Worm (Caenorhabditis elegans) whole organism, late embryonic: ENCODE measurements around the gene F10C1.23.

Experiments used
- F13H6.1 ChIP-seq: sonication (generic microtip); optimal IDR thresholded peaks from 2 replicates; lab custom pipeline; 2016; ENCODE audit warnings: missing genetic modification characterization, missing compliant biosample characterization
- K09A11.1 ChIP-seq: sonication (generic microtip); optimal IDR thresholded peaks from 2 replicates; lab custom pipeline; 2017; ENCODE audit warnings: antibody characterized with exemption, mild to moderate bottlenecking, missing genetic modification characterization, missing compliant biosample characterization; ENCODE audit not compliant: insufficient read depth
- T23F11.4 ChIP-seq: fragments of 200-800 bp; sonication (Bioruptor generic); optimal IDR thresholded peaks from 2 replicates; lab custom pipeline; 2018; ENCODE audit warnings: mild to moderate bottlenecking, missing genetic modification characterization, missing compliant biosample characterization
- Y22D7AL.16 ChIP-seq: sonication (generic microtip); optimal IDR thresholded peaks from 2 replicates; lab custom pipeline; 2016; ENCODE audit warnings: missing genetic modification characterization, missing compliant biosample characterization
- ama-1 ChIP-seq: fragments of 150-350 bp; optimal IDR thresholded peaks from 2 replicates; lab custom pipeline; 2014
- ceh-14 ChIP-seq: sonication (generic microtip); optimal IDR thresholded peaks from 2 replicates; lab custom pipeline; 2016; ENCODE audit warnings: missing genotype, missing genetic modification characterization, missing compliant biosample characterization
- ceh-19 ChIP-seq: fragments of 200-800 bp; sonication (Bioruptor generic); optimal IDR thresholded peaks from 2 replicates; lab custom pipeline; 2018; ENCODE audit warnings: mild to moderate bottlenecking, missing genetic modification characterization, missing compliant biosample characterization
- ceh-2 ChIP-seq: sonication (generic microtip); optimal IDR thresholded peaks from 2 replicates; lab custom pipeline; 2016; ENCODE audit warnings: missing genotype, missing genetic modification characterization, missing compliant biosample characterization
- ceh-24 ChIP-seq: sonication (generic microtip); optimal IDR thresholded peaks from 2 replicates; lab custom pipeline; 2016; ENCODE audit warnings: mild to moderate bottlenecking, missing genetic modification characterization, missing compliant biosample characterization
- ceh-30 ChIP-seq: fragments of 150-350 bp; optimal IDR thresholded peaks from 2 replicates; lab custom pipeline; 2014; ENCODE audit warnings: missing biosample characterization, missing genetic modification characterization
- ceh-34 ChIP-seq: sonication (generic microtip); optimal IDR thresholded peaks from 2 replicates; lab custom pipeline; 2016; ENCODE audit warnings: mild to moderate bottlenecking, missing genetic modification characterization, missing compliant biosample characterization
- ceh-45 ChIP-seq: fragments of 200-800 bp; sonication (Bioruptor generic); IDR thresholded peaks from 2 replicates; pipeline ENCODE4 v1.3.6; 2022; ENCODE audit warnings: missing genetic modification reagents, missing genetic modification characterization, missing compliant biosample characterization
- ceh-6 ChIP-seq: fragments of 200-800 bp; sonication (Bioruptor generic); optimal IDR thresholded peaks from 2 replicates; lab custom pipeline; 2018; ENCODE audit warnings: mild to moderate bottlenecking, missing genetic modification characterization, missing compliant biosample characterization
- ceh-9 ChIP-seq: sonication (generic microtip); optimal IDR thresholded peaks from 2 replicates; lab custom pipeline; 2016; ENCODE audit warnings: mild to moderate bottlenecking, missing genetic modification characterization, inconsistent platforms, missing compliant biosample characterization
- che-1 ChIP-seq: sonication (generic microtip); optimal IDR thresholded peaks from 2 replicates; lab custom pipeline; 2016; ENCODE audit warnings: mild to moderate bottlenecking, missing genetic modification characterization, missing compliant biosample characterization
- dmd-4 ChIP-seq: sonication (generic microtip); optimal IDR thresholded peaks from 2 replicates; lab custom pipeline; 2016; ENCODE audit warnings: borderline replicate concordance, missing genetic modification characterization, missing compliant biosample characterization
- elt-2 ChIP-seq: sonication (generic microtip); optimal IDR thresholded peaks from 2 replicates; lab custom pipeline; 2016; ENCODE audit warnings: missing genetic modification reagents, missing genetic modification characterization, missing compliant biosample characterization
- ets-4 ChIP-seq: sonication (generic microtip); optimal IDR thresholded peaks from 2 replicates; lab custom pipeline; 2016; ENCODE audit warnings: missing genetic modification characterization, missing compliant biosample characterization
- eyg-1 ChIP-seq: sonication (generic microtip); optimal IDR thresholded peaks from 2 replicates; lab custom pipeline; 2016; ENCODE audit warnings: missing genotype, missing genetic modification characterization, missing compliant biosample characterization
- fax-1 ChIP-seq: sonication (generic microtip); optimal IDR thresholded peaks from 2 replicates; lab custom pipeline; 2016; ENCODE audit warnings: missing genotype, missing genetic modification characterization, missing compliant biosample characterization
- fkh-6 ChIP-seq: sonication (generic microtip); optimal IDR thresholded peaks from 2 replicates; lab custom pipeline; 2016; ENCODE audit warnings: missing genetic modification characterization, missing compliant biosample characterization
- hlh-13 ChIP-seq: fragments of 200-800 bp; sonication (Bioruptor generic); optimal IDR thresholded peaks from 2 replicates; lab custom pipeline; 2018; ENCODE audit warnings: mild to moderate bottlenecking, missing genetic modification characterization, missing compliant biosample characterization
- hlh-15 ChIP-seq: sonication (generic microtip); optimal IDR thresholded peaks from 2 replicates; lab custom pipeline; 2016; ENCODE audit warnings: missing genetic modification characterization, missing compliant biosample characterization
- hlh-8 ChIP-seq: sonication (generic microtip); optimal IDR thresholded peaks from 2 replicates; lab custom pipeline; 2016; ENCODE audit warnings: missing genotype, missing genetic modification characterization, missing compliant biosample characterization
- lim-6 ChIP-seq: sonication (generic microtip); optimal IDR thresholded peaks from 2 replicates; lab custom pipeline; 2016; ENCODE audit warnings: missing genetic modification characterization, missing compliant biosample characterization
- lin-11 ChIP-seq: fragments of 200-800 bp; sonication (Bioruptor generic); optimal IDR thresholded peaks from 2 replicates; lab custom pipeline; 2018; ENCODE audit warnings: mild to moderate bottlenecking, missing genetic modification characterization, missing compliant biosample characterization
- madf-2 ChIP-seq: sonication (generic microtip); optimal IDR thresholded peaks from 2 replicates; lab custom pipeline; 2017; ENCODE audit warnings: missing genetic modification characterization, missing compliant biosample characterization
- mec-3 ChIP-seq: sonication (generic microtip); optimal IDR thresholded peaks from 2 replicates; lab custom pipeline; 2016; ENCODE audit warnings: borderline replicate concordance, missing genetic modification characterization, missing compliant biosample characterization
- nfya-1 ChIP-seq: sonication (generic microtip); optimal IDR thresholded peaks from 2 replicates; lab custom pipeline; 2017; ENCODE audit warnings: missing genetic modification characterization, mild to moderate bottlenecking, missing compliant biosample characterization, antibody characterized with exemption, moderate library complexity
- npax-4 ChIP-seq: sonication (generic microtip); optimal IDR thresholded peaks from 2 replicates; lab custom pipeline; 2016; ENCODE audit warnings: missing genetic modification characterization, missing compliant biosample characterization
- odd-2 ChIP-seq: sonication (generic microtip); optimal IDR thresholded peaks from 2 replicates; lab custom pipeline; 2017; ENCODE audit warnings: antibody characterized with exemption, mild to moderate bottlenecking, missing genetic modification characterization, missing compliant biosample characterization
- pat-9 ChIP-seq: fragments of 200-800 bp; sonication (Bioruptor generic); optimal IDR thresholded peaks from 2 replicates; lab custom pipeline; 2018; ENCODE audit warnings: mild to moderate bottlenecking, missing genetic modification characterization, moderate library complexity, missing compliant biosample characterization
- pax-1 ChIP-seq: fragments of 150-350 bp; optimal IDR thresholded peaks from 2 replicates; lab custom pipeline; 2014; ENCODE audit warnings: missing biosample characterization, missing genetic modification characterization
- pha-2 ChIP-seq: sonication (generic microtip); optimal IDR thresholded peaks from 2 replicates; lab custom pipeline; 2017; ENCODE audit warnings: mild to moderate bottlenecking, missing genetic modification characterization, missing compliant biosample characterization
- pros-1 ChIP-seq: fragments of 150-350 bp; optimal IDR thresholded peaks from 2 replicates; lab custom pipeline; 2014; ENCODE audit warnings: missing biosample characterization, missing genetic modification reagents, missing genetic modification characterization
- ref-2 ChIP-seq: sonication (generic microtip); optimal IDR thresholded peaks from 2 replicates; lab custom pipeline; 2016; ENCODE audit warnings: missing genetic modification characterization, missing compliant biosample characterization
- rnt-1 ChIP-seq: sonication (generic microtip); optimal IDR thresholded peaks from 2 replicates; lab custom pipeline; 2016; ENCODE audit warnings: missing genetic modification characterization, missing compliant biosample characterization
- sdc-2 ChIP-seq: sonication (generic microtip); optimal IDR thresholded peaks from 2 replicates; lab custom pipeline; 2016; ENCODE audit warnings: missing genotype, missing genetic modification characterization, missing compliant biosample characterization
- syd-9 ChIP-seq: sonication (generic microtip); optimal IDR thresholded peaks from 2 replicates; lab custom pipeline; 2016; ENCODE audit warnings: mild to moderate bottlenecking, missing genetic modification characterization, moderate library complexity, missing compliant biosample characterization
- tbx-2 ChIP-seq: sonication (generic microtip); optimal IDR thresholded peaks from 2 replicates; lab custom pipeline; 2016; ENCODE audit warnings: missing genetic modification characterization, missing compliant biosample characterization
- tbx-7 ChIP-seq: sonication (generic microtip); optimal IDR thresholded peaks from 2 replicates; lab custom pipeline; 2016; ENCODE audit warnings: missing genotype, missing genetic modification characterization, missing compliant biosample characterization
- ttx-3 ChIP-seq: sonication (generic microtip); optimal IDR thresholded peaks from 2 replicates; lab custom pipeline; 2016; ENCODE audit warnings: missing genetic modification reagents, missing genetic modification characterization, missing compliant biosample characterization
- unc-3 ChIP-seq, 2 experiments: fragments of 200-800 bp in 1 of 2; sonication (Bioruptor generic) in 1 of 2; sonication (generic microtip) in 1 of 2; conservative IDR thresholded peaks in 1 of 2; optimal IDR thresholded peaks in 1 of 2; 2 replicates each; pipeline versions ENCODE4 v1.3.6 to Lab custom; 2016 to 2022; ENCODE audit warnings: missing compliant biosample characterization in 2 of 2, missing genetic modification characterization in 2 of 2, missing genetic modification reagents in 1 of 2
- unc-42 ChIP-seq: sonication (generic microtip); optimal IDR thresholded peaks from 2 replicates; lab custom pipeline; 2016; ENCODE audit warnings: missing genotype, missing genetic modification characterization, missing compliant biosample characterization
- unc-55 ChIP-seq: sonication (generic microtip); optimal IDR thresholded peaks from 2 replicates; lab custom pipeline; 2017; ENCODE audit warnings: missing biosample characterization, missing genetic modification reagents, missing genetic modification characterization
- unc-86 ChIP-seq: sonication (generic microtip); optimal IDR thresholded peaks from 2 replicates; lab custom pipeline; 2016; ENCODE audit warnings: missing genetic modification characterization, missing compliant biosample characterization
- ztf-16 ChIP-seq: sonication (generic microtip); optimal IDR thresholded peaks from 2 replicates; lab custom pipeline; 2017; ENCODE audit warnings: missing genetic modification characterization, missing compliant biosample characterization

F10C1.23 gene

DNA sequence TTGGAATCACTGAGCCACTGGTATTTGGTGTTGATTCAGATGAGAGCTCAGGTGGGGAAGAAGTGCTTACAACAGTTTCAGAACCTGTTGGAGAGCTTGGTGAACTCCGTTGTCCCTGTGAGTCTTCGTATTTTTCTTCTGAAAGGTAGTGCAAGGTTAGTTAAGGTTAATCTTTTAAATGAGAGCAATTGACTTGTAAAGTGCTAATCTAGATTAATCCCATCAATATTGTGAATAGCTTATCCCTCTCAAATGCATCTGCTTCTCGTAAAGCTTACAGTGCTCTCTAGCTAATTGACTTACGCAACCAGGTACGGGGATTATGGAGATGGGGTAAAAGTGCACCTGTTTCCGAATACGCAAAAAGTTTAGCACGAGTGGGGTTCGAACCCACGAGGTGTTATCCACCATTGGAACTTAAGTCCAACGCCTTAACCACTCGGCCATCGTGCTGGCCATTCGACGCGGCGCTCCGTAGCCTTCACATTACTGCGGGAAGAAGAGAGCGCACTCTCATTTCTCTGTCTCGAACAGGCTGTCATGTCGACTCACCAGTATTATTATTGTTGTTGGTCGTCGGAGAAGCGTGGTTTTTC is 14.8 kb downstream of the F10C1.23 start (continued):
- TF ChIP-seq ztf-16 (tag; lab: Kevin White, UChicago) (peak; percentile 28), K09A11.1 (tag; lab: Kevin White, UChicago) (no peak), tbx-2 (tag; lab: Kevin White, UChicago) (peak; percentile 48), npax-4 (tag; lab: Kevin White, UChicago) (no peak), pax-1 (no peak), unc-55 (GFP tag; lab: Kevin White, UChicago) (no peak), rnt-1 (tag; lab: Kevin White, UChicago) (no peak), dmd-4 (tag; lab: Kevin White, UChicago) (no peak), ama-1 (no peak), ceh-19 (GFP tag; lab: Kevin White, UChicago) (no peak), pros-1 (tag; lab: Kevin White, UChicago) (no peak), syd-9 (tag; lab: Kevin White, UChicago) (peak; percentile 35), nfya-1 (tag; lab: Kevin White, UChicago) (peak; percentile 23), ceh-14 (peak; percentile 26), Y22D7AL.16 (tag; lab: Kevin White, UChicago) (peak; percentile 18), lim-6 (tag; lab: Kevin White, UChicago) (no peak), F13H6.1 (tag; lab: Kevin White, UChicago) (no peak), ttx-3 (tag; lab: Kevin White, UChicago) (peak; percentile 36), T23F11.4 (peak; percentile 51), unc-86 (tag; lab: Kevin White, UChicago) (no peak), odd-2 (tag; lab: Kevin White, UChicago) (no peak), hlh-13 (peak; percentile 59), ref-2 (peak; percentile 59), ceh-30 (tag; lab: Kevin White, UChicago) (no peak), unc-42 (peak; percentile 30), fkh-6 (tag; lab: Kevin White, UChicago) (peak; percentile 59), eyg-1 (peak; percentile 43), che-1 (tag; lab: Kevin White, UChicago) (peak; percentile 70), ceh-9 (tag; lab: Kevin White, UChicago) (no peak), sdc-2 (tag; lab: Kevin White, UChicago) (peak; percentile 48), hlh-8 (tag; lab: Kevin White, UChicago) (no peak), ceh-45 (GFP tag; lab: Robert Waterston, UW) (0 out of 2 replicates have a peak, but pooled peaks have one; percentile 20), ceh-6 (GFP tag; lab: Kevin White, UChicago) (peak; percentile 68), unc-3 (GFP tag; conservative IDR thresholded peaks at IDR 0.05; lab: Robert Waterston, UW) (peak; percentile 21; the same call in 1 of the 2 replicates), unc-3 (tag; optimal IDR thresholded peaks at IDR 0.05; lab: Kevin White, UChicago) (no peak), hlh-15 (tag; lab: Kevin White, UChicago) (no peak), ceh-34 (tag; lab: Kevin White, UChicago) (peak; percentile 31), madf-2 (tag; lab: Kevin White, UChicago) (peak; percentile 47), pha-2 (tag; lab: Kevin White, UChicago) (no peak), tbx-7 (tag; lab: Kevin White, UChicago) (no peak), ceh-2 (tag; lab: Kevin White, UChicago) (peak; percentile 46), elt-2 (tag; lab: Kevin White, UChicago) (peak; percentile 87), fax-1 (peak; percentile 38), ets-4 (no peak), lin-11 (peak; percentile 12), mec-3 (tag; lab: Kevin White, UChicago) (no peak), ceh-24 (tag; lab: Kevin White, UChicago) (peak; percentile 8), pat-9 (tag; lab: Kevin White, UChicago) (peak; percentile 53)
